Fruit fly (Drosophila melanogaster) whole organism, embryonic: ENCODE results near the gene CG8301.
A peak's percentile ranks its signal among the peaks of the same experiment; 100 is the strongest.

Experiments used
- C15 ChIP-seq: fragments of 200-800 bp; sonication (Bioruptor generic); IDR thresholded peaks from 3 replicates; pipeline ENCODE4 v1.3.6; 2022; ENCODE audit warnings: missing biosample characterization, missing genetic modification characterization
- CG12942 ChIP-seq: fragments of 200-800 bp; sonication (Bioruptor generic); optimal IDR thresholded peaks from 3 replicates; lab custom pipeline; 2016; ENCODE audit warnings: missing biosample characterization, missing genetic modification characterization
- CG15479 ChIP-seq: fragments of 200-800 bp; sonication (Bioruptor generic); optimal IDR thresholded peaks from 3 replicates; lab custom pipeline; 2019; ENCODE audit warnings: missing biosample characterization, mild to moderate bottlenecking, missing genetic modification characterization, moderate library complexity
- CG1603 ChIP-seq: fragments of 200-800 bp; sonication (Bioruptor generic); optimal IDR thresholded peaks from 2 replicates; lab custom pipeline; 2019; ENCODE audit warnings: missing biosample characterization, mild to moderate bottlenecking, missing genetic modification characterization, moderate library complexity
- CG8359 ChIP-seq: fragments of 200-800 bp; sonication (Bioruptor generic); optimal IDR thresholded peaks from 2 replicates; lab custom pipeline; 2017; ENCODE audit warnings: missing biosample characterization, mild to moderate bottlenecking, missing genetic modification characterization, borderline replicate concordance
- CG8388 ChIP-seq: fragments of 200-800 bp; sonication (Bioruptor generic); optimal IDR thresholded peaks from 2 replicates; lab custom pipeline; 2019; ENCODE audit warnings: missing biosample characterization, mild to moderate bottlenecking, missing genetic modification characterization, moderate library complexity
- HLH4C ChIP-seq: fragments of 200-800 bp; sonication (Bioruptor generic); IDR thresholded peaks from 3 replicates; pipeline ENCODE4 v1.3.6; 2022; ENCODE audit warnings: missing biosample characterization, missing genetic modification characterization; ENCODE audit not compliant: partially characterized antibody
- Lpt ChIP-seq: fragments of >200 bp; optimal IDR thresholded peaks from 2 replicates; lab custom pipeline; 2018; ENCODE audit warnings: missing biosample characterization, missing genetic modification characterization
- Rx ChIP-seq: fragments of 200-800 bp; sonication (Bioruptor generic); IDR thresholded peaks from 2 replicates; pipeline ENCODE4 v1.3.6; 2022; ENCODE audit warnings: missing biosample characterization, missing genetic modification characterization
- pan ChIP-seq, 4 experiments: fragments of >200 bp in 3 of 4; fragments of 200-800 bp in 1 of 4; sonication (Bioruptor generic) in 1 of 4; optimal IDR thresholded peaks in 3 of 4; IDR thresholded peaks in 1 of 4; 2 replicates each; pipeline versions ENCODE4 v1.3.6 to Lab custom; 2017 to 2022; ENCODE audit warnings: missing biosample characterization in 2 of 4, missing genetic modification characterization in 2 of 4, mixed read lengths in 1 of 4
- psq ChIP-seq: fragments of 200-800 bp; sonication (Bioruptor generic); optimal IDR thresholded peaks from 2 replicates; lab custom pipeline; 2017; ENCODE audit warnings: missing biosample characterization, missing genetic modification characterization
- tna ChIP-seq: fragments of 200-800 bp; sonication (Bioruptor generic); IDR thresholded peaks from 2 replicates; pipeline ENCODE4 v1.3.6; 2022; ENCODE audit warnings: missing biosample characterization, missing genetic modification characterization; ENCODE audit not compliant: partially characterized antibody

- TF ChIP-seq CG8388 (no peak), C15 (GFP tag; lab: Robert Waterston, UW) (no peak), CG12942 (GFP tag; lab: Kevin White, UChicago) (no peak), CG1603 (peak; percentile 33), Lpt (GFP tag; lab: Kevin White, UChicago) (no peak), HLH4C (GFP tag; lab: Robert Waterston, UW) (no peak), Rx (GFP tag; lab: Robert Waterston, UW) (no peak), pan (optimal IDR thresholded peaks at IDR 0.05; lab: Kevin White, UChicago) (no peak), pan (GFP tag; optimal IDR thresholded peaks at IDR 0.05 in 1 of 2, IDR thresholded peaks at IDR 0.05 in 1 of 2) (no peak), psq (no peak), tna (no peak), CG15479 (GFP tag; lab: Kevin White, UChicago) (no peak), CG8359 (GFP tag; lab: Kevin White, UChicago) (no peak)
Observed at dm6 chr3R:9603022-9603942, 22.2 kb downstream of the CG8301 start.
